Fruit fly (Drosophila melanogaster) whole organism, adult: ENCODE measurements around the gene CG2961.
A peak's percentile ranks its signal among the peaks of the same experiment; 100 is the strongest.

ENCODE experiments used
- CG11617 ChIP-seq: fragments of 200-800 bp; sonication (Bioruptor generic); optimal IDR thresholded peaks from 2 replicates; lab custom pipeline; 2017; ENCODE audit warnings: mild to moderate bottlenecking, missing biosample characterization, missing genetic modification reagents, missing genetic modification characterization
- CG12768 ChIP-seq: fragments of 200-800 bp; sonication (Bioruptor generic); optimal IDR thresholded peaks from 2 replicates; lab custom pipeline; 2017; ENCODE audit warnings: missing biosample characterization, missing genetic modification characterization, mild to moderate bottlenecking, moderate library complexity, missing genetic modification reagents
- CG14711 ChIP-seq: fragments of 200-800 bp; sonication (Bioruptor generic); optimal IDR thresholded peaks from 2 replicates; lab custom pipeline; 2018; ENCODE audit warnings: missing biosample characterization, mild to moderate bottlenecking, missing genetic modification characterization, moderate library complexity
- CG1620 ChIP-seq: fragments of 200-800 bp; sonication (Bioruptor generic); optimal IDR thresholded peaks from 2 replicates; lab custom pipeline; 2016; ENCODE audit warnings: missing biosample characterization, missing genetic modification characterization
- CG33017 ChIP-seq: fragments of 200-800 bp; sonication (Bioruptor generic); optimal IDR thresholded peaks from 2 replicates; lab custom pipeline; 2018; ENCODE audit warnings: missing biosample characterization, mild to moderate bottlenecking, missing genetic modification characterization, moderate library complexity
- CG5204 ChIP-seq: fragments of 200-800 bp; sonication (Bioruptor generic); optimal IDR thresholded peaks from 2 replicates; lab custom pipeline; 2016; ENCODE audit warnings: missing biosample characterization, missing genetic modification characterization
- CG7045 ChIP-seq: fragments of 200-800 bp; sonication (Bioruptor generic); optimal IDR thresholded peaks from 2 replicates; lab custom pipeline; 2017; ENCODE audit warnings: missing biosample characterization, mild to moderate bottlenecking, missing genetic modification characterization
- CG7101 ChIP-seq: fragments of 200-800 bp; sonication (Bioruptor generic); optimal IDR thresholded peaks from 2 replicates; lab custom pipeline; 2018; ENCODE audit warnings: missing biosample characterization, mild to moderate bottlenecking, missing genetic modification characterization, moderate library complexity
- Clk ChIP-seq: fragments of 200-800 bp; sonication (Bioruptor generic); optimal IDR thresholded peaks from 2 replicates; lab custom pipeline; 2017; ENCODE audit warnings: missing biosample characterization, missing genetic modification characterization
- Crg-1 ChIP-seq: fragments of 200-800 bp; sonication (Bioruptor generic); optimal IDR thresholded peaks from 2 replicates; lab custom pipeline; 2016; ENCODE audit warnings: missing biosample characterization, missing genetic modification characterization
- Hr96 ChIP-seq: fragments of 200-800 bp; sonication (Bioruptor generic); optimal IDR thresholded peaks from 2 replicates; lab custom pipeline; 2016; ENCODE audit warnings: missing biosample characterization, missing genetic modification characterization
- Mnt ChIP-seq: fragments of 200-800 bp; sonication (Bioruptor generic); optimal IDR thresholded peaks from 2 replicates; lab custom pipeline; 2016; ENCODE audit warnings: missing biosample characterization, mild to moderate bottlenecking, missing genetic modification characterization
- bab1 ChIP-seq: fragments of 200-800 bp; sonication (Bioruptor generic); optimal IDR thresholded peaks from 3 replicates; lab custom pipeline; 2019; ENCODE audit warnings: missing biosample characterization, mild to moderate bottlenecking, missing genetic modification characterization, moderate library complexity
- cic ChIP-seq: fragments of 200-800 bp; sonication (Bioruptor generic); optimal IDR thresholded peaks from 2 replicates; lab custom pipeline; 2017; ENCODE audit warnings: missing biosample characterization, mild to moderate bottlenecking, missing genetic modification characterization, moderate library complexity
- cnc ChIP-seq, 2 experiments: fragments of >200 bp; optimal IDR thresholded peaks; 2 replicates each; lab custom pipeline; 2017
- kay ChIP-seq: fragments of 200-800 bp; sonication (Bioruptor generic); peaks from one replicate; lab custom pipeline; 2016; ENCODE audit warnings: missing biosample characterization, missing genetic modification characterization, borderline replicate concordance
- ovo ChIP-seq: fragments of 200-800 bp; sonication (Bioruptor generic); optimal IDR thresholded peaks from 2 replicates; lab custom pipeline; 2016; ENCODE audit warnings: missing biosample characterization, missing genetic modification characterization
- pad ChIP-seq: fragments of 200-800 bp; sonication (Bioruptor generic); optimal IDR thresholded peaks from 3 replicates; lab custom pipeline; 2017; ENCODE audit warnings: missing biosample characterization, missing genetic modification characterization, mild to moderate bottlenecking, moderate library complexity, missing genetic modification reagents
- tj ChIP-seq: fragments of 200-800 bp; sonication (Bioruptor generic); optimal IDR thresholded peaks from 3 replicates; lab custom pipeline; 2017; ENCODE audit warnings: missing biosample characterization, mild to moderate bottlenecking, missing genetic modification characterization, moderate library complexity
- toe ChIP-seq: fragments of 200-800 bp; sonication (Bioruptor generic); optimal IDR thresholded peaks from 2 replicates; lab custom pipeline; 2016; ENCODE audit warnings: missing biosample characterization, missing genetic modification characterization

CG2961 gene

dm6 chrX:10244763-10245162, 11.9 kb upstream of the CG2961 start:
- TF ChIP-seq toe (GFP tag; lab: Kevin White, UChicago) (no peak), tj (no peak), CG7101 (tag; lab: Kevin White, UChicago) (no peak), CG14711 (tag; lab: Kevin White, UChicago) (peak; percentile 5)

- TF ChIP-seq cnc (optimal IDR thresholded peaks at IDR 0.05; lab: Kevin White, UChicago) (no peak), toe (GFP tag; lab: Kevin White, UChicago) (no peak), tj (no peak), CG14711 (tag; lab: Kevin White, UChicago) (no peak), Mnt (GFP tag; lab: Kevin White, UChicago) (no peak), pad (GFP tag; lab: Kevin White, UChicago) (no peak), CG11617 (GFP tag; lab: Kevin White, UChicago) (no peak), CG33017 (tag; lab: Kevin White, UChicago) (no peak), CG5204 (GFP tag; lab: Kevin White, UChicago) (no peak), ovo (GFP tag; lab: Kevin White, UChicago) (no peak), CG7045 (GFP tag; lab: Kevin White, UChicago) (no peak)
Measured at dm6 chrX:10243540-10243939, 10.7 kb upstream of the CG2961 start.

- TF ChIP-seq CG12768: no peak
Measured at dm6 chrX:10242883-10243282, 10.0 kb upstream of the CG2961 start.

DNA sequence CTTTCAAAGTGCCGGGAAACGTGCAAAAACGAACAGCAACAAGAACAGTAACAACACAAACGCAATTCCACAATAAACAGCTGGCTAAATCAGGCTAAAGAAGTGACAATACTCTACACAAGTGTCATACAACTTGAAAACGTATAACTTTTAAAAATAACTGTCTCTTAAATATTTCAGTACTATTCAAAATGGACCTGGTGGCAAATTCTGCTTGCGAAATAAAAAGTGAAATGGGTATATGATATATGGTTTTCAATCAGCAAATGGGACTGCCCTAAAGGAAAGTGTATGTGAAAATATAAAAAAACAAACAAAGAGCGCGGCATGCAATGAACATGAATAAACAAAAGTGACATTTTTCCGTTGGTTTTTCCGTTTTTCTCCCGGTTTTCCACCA, 9.0 kb upstream of the CG2961 start:
- no peak for TF ChIP-seq Crg-1 (GFP tag; lab: Kevin White, UChicago)
- TF ChIP-seq CG33017 (tag; lab: Kevin White, UChicago): no peak
- TF ChIP-seq toe (GFP tag; lab: Kevin White, UChicago): no peak
- TF ChIP-seq CG11617 (GFP tag; lab: Kevin White, UChicago): no peak
- no peak for TF ChIP-seq Clk (GFP tag; lab: Kevin White, UChicago)
- TF ChIP-seq CG7101 (tag; lab: Kevin White, UChicago): no peak
- TF ChIP-seq CG14711 (tag; lab: Kevin White, UChicago): no peak
- no peak for TF ChIP-seq kay
- no peak for TF ChIP-seq Hr96
- TF ChIP-seq CG1620 (GFP tag; lab: Kevin White, UChicago): no peak

DNA sequence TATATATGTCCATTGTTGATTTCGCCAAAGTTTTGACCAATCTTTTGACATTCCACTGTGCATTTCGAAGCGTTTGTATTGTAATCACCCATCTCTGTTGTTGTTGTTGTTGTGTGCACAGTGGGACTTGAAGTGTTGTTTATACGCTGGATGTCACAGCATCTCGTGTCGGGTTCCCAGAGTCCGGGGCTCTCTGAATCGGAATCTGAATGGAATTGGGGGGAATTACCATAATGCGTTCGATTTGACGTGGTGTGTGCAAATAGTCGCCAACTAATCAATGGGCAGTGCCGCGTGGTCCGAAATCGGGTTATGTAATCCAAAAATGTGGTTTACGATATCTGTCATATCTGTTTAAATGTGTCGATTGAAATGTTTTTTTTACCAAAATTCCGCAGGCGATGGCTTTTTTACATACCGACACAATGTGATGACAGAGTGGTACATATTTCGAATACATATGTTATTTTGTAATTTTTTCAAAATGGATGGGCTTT, 1.2 kb upstream of the CG2961 start:
- TF ChIP-seq kay: no peak
- TF ChIP-seq CG1620 (GFP tag; lab: Kevin White, UChicago): no peak
- TF ChIP-seq bab1: no peak
- no peak for TF ChIP-seq CG5204 (GFP tag; lab: Kevin White, UChicago)
- no peak for TF ChIP-seq CG12768
- no peak for TF ChIP-seq pad (GFP tag; lab: Kevin White, UChicago)
- TF ChIP-seq Hr96: no peak
- TF ChIP-seq CG7101 (tag; lab: Kevin White, UChicago): no peak
- no peak for TF ChIP-seq Clk (GFP tag; lab: Kevin White, UChicago)
- TF ChIP-seq toe (GFP tag; lab: Kevin White, UChicago): no peak
- TF ChIP-seq CG11617 (GFP tag; lab: Kevin White, UChicago): no peak

- no peak for TF ChIP-seq toe (GFP tag; lab: Kevin White, UChicago)
- TF ChIP-seq CG33017 (tag; lab: Kevin White, UChicago): no peak
- no peak for TF ChIP-seq CG1620 (GFP tag; lab: Kevin White, UChicago)
- TF ChIP-seq Clk (GFP tag; lab: Kevin White, UChicago): no peak
- no peak for TF ChIP-seq Crg-1 (GFP tag; lab: Kevin White, UChicago)
- no peak for TF ChIP-seq kay
- TF ChIP-seq Hr96: no peak
- no peak for TF ChIP-seq CG7045 (GFP tag; lab: Kevin White, UChicago)
- no peak for TF ChIP-seq cic (GFP tag; lab: Kevin White, UChicago)
- no peak for TF ChIP-seq CG5204 (GFP tag; lab: Kevin White, UChicago)
Measured at dm6 chrX:10232497-10232896, 383 bp downstream of the CG2961 start.

dm6 chrX:10219955-10220354, 12.9 kb downstream of the CG2961 start, which contains the start of gene CG34408:
Gene CG34408 (plus strand): TSS chrX:10220110.
- peak; percentile 6 for TF ChIP-seq tj
- TF ChIP-seq bab1: peak; percentile 15
- peak; percentile 22 for TF ChIP-seq CG7101 (tag; lab: Kevin White, UChicago)
- TF ChIP-seq ovo (GFP tag; lab: Kevin White, UChicago): no peak
- TF ChIP-seq Clk (GFP tag; lab: Kevin White, UChicago): no peak
- peak; percentile 0 for TF ChIP-seq Mnt (GFP tag; lab: Kevin White, UChicago)
- no peak for TF ChIP-seq CG33017 (tag; lab: Kevin White, UChicago)
- TF ChIP-seq CG14711 (tag; lab: Kevin White, UChicago): peak; percentile 16
- peak; percentile 22 for TF ChIP-seq pad (GFP tag; lab: Kevin White, UChicago)
- peak; percentile 1 for TF ChIP-seq CG11617 (GFP tag; lab: Kevin White, UChicago)
